Fruit fly (Drosophila melanogaster): ENCODE data around the gene GstO3.

Gene GstO3

DNA sequence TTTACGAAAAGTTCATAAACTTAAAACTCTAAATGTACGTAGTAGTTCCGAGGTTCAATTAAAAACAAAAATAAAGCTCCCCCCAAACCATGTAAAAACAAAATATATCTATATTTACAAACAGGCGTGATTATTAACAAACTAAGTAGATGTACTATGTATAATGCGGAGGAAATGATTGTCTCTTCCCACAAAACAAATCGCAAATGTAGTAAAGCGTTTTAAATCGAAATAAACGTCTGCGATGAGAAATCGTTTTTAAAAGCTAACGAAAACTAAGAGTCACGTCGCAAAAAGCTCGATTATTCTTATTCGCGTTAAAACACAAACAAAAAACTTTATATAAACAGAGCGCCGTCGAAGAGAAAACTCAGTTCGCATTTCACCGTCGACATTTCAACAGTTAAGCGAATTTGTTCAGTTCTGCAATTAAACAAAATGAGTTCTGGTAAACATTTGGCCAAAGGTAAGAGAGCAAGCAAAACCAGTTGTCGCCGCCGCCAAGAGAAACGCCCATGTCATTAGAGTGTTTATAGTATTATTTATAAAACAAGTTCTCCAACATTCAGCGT, at the start of gene GstO3:
GstO3 (plus strand) TSS at position 370 of the 572 bp plus-strand sequence.
- no peak for TF ChIP-seq CG5204 (GFP tag; optimal IDR thresholded peaks at IDR 0.05)
- peak; percentile 84 for TF ChIP-seq cic (GFP tag; optimal IDR thresholded peaks at IDR 0.05)
- peak in 1 of 2 experiments; percentile 45 for TF ChIP-seq cnc (optimal IDR thresholded peaks at IDR 0.05)
- peak; percentile 8 for TF ChIP-seq CG7101 (tag; optimal IDR thresholded peaks at IDR 0.05)
- TF ChIP-seq tj (GFP tag; optimal IDR thresholded peaks at IDR 0.05) = peak; percentile 26
- no peak for TF ChIP-seq pad (GFP tag; optimal IDR thresholded peaks at IDR 0.05)
- peak; percentile 44 for TF ChIP-seq bab1 (GFP tag; optimal IDR thresholded peaks at IDR 0.05)
- no peak for TF ChIP-seq Crg-1 (GFP tag; optimal IDR thresholded peaks at IDR 0.05)
- TF ChIP-seq Mnt (GFP tag; optimal IDR thresholded peaks at IDR 0.05) = peak; percentile 42
- TF ChIP-seq CG12768 (GFP tag; optimal IDR thresholded peaks at IDR 0.05) = peak; percentile 42
- no peak for TF ChIP-seq Hr96 (GFP tag; optimal IDR thresholded peaks at IDR 0.05)
- no peak for TF ChIP-seq CG7045 (GFP tag; optimal IDR thresholded peaks at IDR 0.05)
- TF ChIP-seq kay (GFP tag; ENCODE audit: borderline replicate concordance) = peak; percentile 99

DNA sequence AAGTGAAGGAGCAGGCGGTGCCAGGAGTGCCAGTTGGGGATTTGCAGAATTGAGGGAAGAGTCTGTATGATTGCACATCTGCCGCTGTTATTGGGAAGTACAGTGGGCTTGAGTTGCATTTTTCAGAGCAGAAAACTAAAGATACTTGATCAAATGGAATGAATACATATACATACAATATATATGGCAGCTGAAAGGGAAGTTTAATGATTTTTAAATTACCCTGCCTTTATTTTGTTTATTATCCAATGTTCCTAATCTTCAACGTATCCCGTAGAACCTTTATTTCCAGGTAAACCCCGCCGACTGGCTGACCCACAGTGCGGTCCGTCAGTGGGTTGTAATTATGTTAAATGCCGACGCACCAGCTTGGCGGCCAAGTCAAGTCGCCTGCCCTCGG, 37.7 kb upstream of the GstO3 start:
- TF ChIP-seq CG5204 (GFP tag; optimal IDR thresholded peaks at IDR 0.05) = no peak
- TF ChIP-seq Hr96 (GFP tag; optimal IDR thresholded peaks at IDR 0.05) = no peak
- TF ChIP-seq CG12768 (GFP tag; optimal IDR thresholded peaks at IDR 0.05) = no peak
- no peak for TF ChIP-seq CG14711 (tag; optimal IDR thresholded peaks at IDR 0.05)
- no peak for TF ChIP-seq ovo (GFP tag; optimal IDR thresholded peaks at IDR 0.05)
- no peak for TF ChIP-seq CG1620 (GFP tag; optimal IDR thresholded peaks at IDR 0.05)
- no peak for TF ChIP-seq kay (GFP tag; ENCODE audit: borderline replicate concordance)
- TF ChIP-seq Mnt (GFP tag; optimal IDR thresholded peaks at IDR 0.05) = no peak
- TF ChIP-seq CG33017 (tag; optimal IDR thresholded peaks at IDR 0.05) = no peak
- no peak for TF ChIP-seq bab1 (GFP tag; optimal IDR thresholded peaks at IDR 0.05)
- TF ChIP-seq Crg-1 (GFP tag; optimal IDR thresholded peaks at IDR 0.05) = no peak
- TF ChIP-seq Clk (GFP tag; optimal IDR thresholded peaks at IDR 0.05) = no peak
- TF ChIP-seq cic (GFP tag; optimal IDR thresholded peaks at IDR 0.05) = no peak
- TF ChIP-seq toe (GFP tag; optimal IDR thresholded peaks at IDR 0.05) = no peak

dm6 chr3L:8506975-8507441, 11.7 kb upstream of the GstO3 start, which contains the start of gene CG43163:
TSS of gene CG43163 (minus strand) at chr3L:8507146.
- TF ChIP-seq CG33017 (tag; optimal IDR thresholded peaks at IDR 0.05) = peak; percentile 12
- TF ChIP-seq CG11617 (GFP tag; optimal IDR thresholded peaks at IDR 0.05) = peak; percentile 1
- peak; percentile 18 for TF ChIP-seq Mnt (GFP tag; optimal IDR thresholded peaks at IDR 0.05)
- TF ChIP-seq ovo (GFP tag; optimal IDR thresholded peaks at IDR 0.05) = no peak
- no peak for TF ChIP-seq Clk (GFP tag; optimal IDR thresholded peaks at IDR 0.05)
- TF ChIP-seq Hr96 (GFP tag; optimal IDR thresholded peaks at IDR 0.05) = no peak
- TF ChIP-seq CG7101 (tag; optimal IDR thresholded peaks at IDR 0.05) = peak; percentile 48
- no peak for TF ChIP-seq CG7045 (GFP tag; optimal IDR thresholded peaks at IDR 0.05)
- TF ChIP-seq CG5204 (GFP tag; optimal IDR thresholded peaks at IDR 0.05) = no peak
- peak; percentile 47 for TF ChIP-seq CG14711 (tag; optimal IDR thresholded peaks at IDR 0.05)
- TF ChIP-seq bab1 (GFP tag; optimal IDR thresholded peaks at IDR 0.05) = peak; percentile 40
- TF ChIP-seq cic (GFP tag; optimal IDR thresholded peaks at IDR 0.05) = no peak

- TF ChIP-seq Hr96 (GFP tag; optimal IDR thresholded peaks at IDR 0.05) = no peak
- TF ChIP-seq cic (GFP tag; optimal IDR thresholded peaks at IDR 0.05) = no peak
- peak; percentile 76 for TF ChIP-seq Mnt (GFP tag; optimal IDR thresholded peaks at IDR 0.05)
- TF ChIP-seq cnc (optimal IDR thresholded peaks at IDR 0.05) = no peak
- TF ChIP-seq pad (GFP tag; optimal IDR thresholded peaks at IDR 0.05) = no peak
- peak; percentile 35 for TF ChIP-seq CG7101 (tag; optimal IDR thresholded peaks at IDR 0.05)
- no peak for TF ChIP-seq CG12768 (GFP tag; optimal IDR thresholded peaks at IDR 0.05)
- TF ChIP-seq Clk (GFP tag; optimal IDR thresholded peaks at IDR 0.05) = no peak
- TF ChIP-seq CG14711 (tag; optimal IDR thresholded peaks at IDR 0.05) = peak; percentile 57
- peak; percentile 13 for TF ChIP-seq tj (GFP tag; optimal IDR thresholded peaks at IDR 0.05)
- TF ChIP-seq kay (GFP tag; ENCODE audit: borderline replicate concordance) = no peak
- peak; percentile 45 for TF ChIP-seq bab1 (GFP tag; optimal IDR thresholded peaks at IDR 0.05)
- TF ChIP-seq CG7045 (GFP tag; optimal IDR thresholded peaks at IDR 0.05) = no peak
- no peak for TF ChIP-seq CG5204 (GFP tag; optimal IDR thresholded peaks at IDR 0.05)
- peak; percentile 25 for TF ChIP-seq CG11617 (GFP tag; optimal IDR thresholded peaks at IDR 0.05)
- TF ChIP-seq CG33017 (tag; optimal IDR thresholded peaks at IDR 0.05) = peak; percentile 13
- no peak for TF ChIP-seq CG1620 (GFP tag; optimal IDR thresholded peaks at IDR 0.05)
- no peak for TF ChIP-seq toe (GFP tag; optimal IDR thresholded peaks at IDR 0.05)
- no peak for TF ChIP-seq Crg-1 (GFP tag; optimal IDR thresholded peaks at IDR 0.05)
- no peak for TF ChIP-seq ovo (GFP tag; optimal IDR thresholded peaks at IDR 0.05)
Measured at dm6 chr3L:8509567-8510109, 9.0 kb upstream of the GstO3 start, which contains the start of the genes ZC3H3 and Pus7. TSS of gene ZC3H3 (minus strand) at chr3L:8509763. TSS of gene Pus7 (plus strand) at chr3L:8510003.

DNA sequence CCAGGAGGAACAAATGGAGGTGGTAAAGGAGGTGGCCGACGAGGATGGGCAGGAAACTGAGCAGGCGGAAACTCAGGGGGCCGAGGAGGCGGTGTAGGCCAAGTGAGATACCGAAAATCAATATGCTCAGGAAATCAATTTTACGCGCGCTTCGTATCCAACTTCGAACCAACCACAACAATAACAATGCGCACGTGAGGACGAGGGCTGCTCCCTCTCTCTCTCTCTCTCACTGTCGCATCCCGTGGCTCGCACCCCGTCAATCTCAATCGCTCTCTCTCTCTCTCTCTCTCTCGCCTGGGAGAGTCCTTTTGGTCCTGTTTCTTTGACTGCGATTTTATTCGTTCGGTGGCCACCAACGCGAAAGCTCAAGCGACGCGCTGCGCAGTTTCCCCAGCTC, 6.3 kb upstream of the GstO3 start, which contains the start of gene CG6765:
CG6765 (plus strand) TSS at position 340 of the 400 bp plus-strand sequence.
- no peak for TF ChIP-seq CG1620 (GFP tag; optimal IDR thresholded peaks at IDR 0.05)

DNA sequence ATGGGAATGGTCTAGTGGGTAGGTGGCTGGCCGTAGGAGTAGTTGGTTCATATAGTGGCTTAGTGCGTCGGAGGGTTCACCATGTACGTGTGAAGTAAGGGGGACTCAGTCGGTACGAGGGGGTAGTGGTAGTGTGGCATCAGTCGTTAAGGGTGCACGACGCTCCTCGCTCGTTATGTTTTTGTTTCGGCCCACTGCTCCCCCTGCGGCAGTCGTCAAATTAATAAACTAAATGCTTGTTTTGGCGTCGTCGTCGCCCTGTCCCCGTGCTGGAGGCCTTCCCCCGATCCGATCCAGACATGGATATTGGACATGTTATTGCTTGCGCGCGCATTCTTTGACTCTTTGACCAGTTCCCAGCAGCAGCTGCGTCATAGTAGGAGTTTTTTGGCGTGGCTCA, 5.4 kb upstream of the GstO3 start:
- TF ChIP-seq CG7101 (tag; optimal IDR thresholded peaks at IDR 0.05) (no peak), tj (GFP tag; optimal IDR thresholded peaks at IDR 0.05) (no peak), cnc (optimal IDR thresholded peaks at IDR 0.05) (no peak), CG14711 (tag; optimal IDR thresholded peaks at IDR 0.05) (no peak), Hr96 (GFP tag; optimal IDR thresholded peaks at IDR 0.05) (no peak), ovo (GFP tag; optimal IDR thresholded peaks at IDR 0.05) (no peak), CG7045 (GFP tag; optimal IDR thresholded peaks at IDR 0.05) (no peak), CG11617 (GFP tag; optimal IDR thresholded peaks at IDR 0.05) (no peak), pad (GFP tag; optimal IDR thresholded peaks at IDR 0.05) (no peak), kay (GFP tag; ENCODE audit: borderline replicate concordance) (no peak), bab1 (GFP tag; optimal IDR thresholded peaks at IDR 0.05) (no peak), CG1620 (GFP tag; optimal IDR thresholded peaks at IDR 0.05) (no peak), CG33017 (tag; optimal IDR thresholded peaks at IDR 0.05) (no peak), CG12768 (GFP tag; optimal IDR thresholded peaks at IDR 0.05) (no peak)

Data from whole organism, adult.